Worm (Caenorhabditis elegans): Measurements from ENCODE around the gene acp-5.

acp-5 gene

DNA sequence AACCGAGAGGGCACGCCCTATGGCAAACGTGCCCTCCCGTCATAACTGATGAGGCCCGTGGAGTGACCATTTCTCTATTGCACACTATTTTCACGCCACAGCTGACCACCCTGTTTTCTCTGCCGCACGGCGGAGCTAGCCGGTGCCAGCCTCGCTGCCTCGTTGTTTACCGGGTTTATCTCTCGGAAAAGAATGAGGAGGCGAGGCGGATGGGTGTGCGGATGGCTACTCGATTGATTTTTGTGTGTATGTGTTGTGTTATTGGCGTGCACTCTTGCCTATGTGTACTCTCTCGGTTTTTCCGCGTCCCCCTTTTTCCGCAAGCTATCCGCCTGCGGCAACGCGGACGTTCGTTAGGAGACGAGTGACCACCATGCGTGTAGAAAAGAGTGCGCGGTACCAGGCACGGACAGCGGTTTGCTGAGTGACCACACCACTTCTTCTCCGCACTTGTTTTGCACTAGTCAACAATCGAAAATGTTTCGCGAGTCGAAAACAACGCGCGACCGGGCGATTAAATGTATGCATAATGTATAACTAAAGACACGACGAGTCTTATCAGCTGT lies 17.2 kb upstream of the acp-5 start (continued):
- peak; percentile 44 for TF ChIP-seq nhr-11 (tag; optimal IDR thresholded peaks at IDR 0.05)
- no peak for TF ChIP-seq daf-8 (GFP tag; IDR thresholded peaks at IDR 0.05)
- TF ChIP-seq dmd-9 (GFP tag; IDR thresholded peaks at IDR 0.05): no peak
- TF ChIP-seq hlh-30 (tag; optimal IDR thresholded peaks at IDR 0.05; ENCODE audit: insufficient read depth): peak; percentile 84
- no peak for TF ChIP-seq lir-3 (tag; optimal IDR thresholded peaks at IDR 0.05)
- TF ChIP-seq hif-1 (tag; optimal IDR thresholded peaks at IDR 0.05): peak in 1 of 2 experiments; percentile 79
- TF ChIP-seq vab-7 (GFP tag; IDR thresholded peaks at IDR 0.05): no peak
- no peak for TF ChIP-seq ceh-62 (tag; optimal IDR thresholded peaks at IDR 0.05)
- TF ChIP-seq ctbp-1 (GFP tag; IDR thresholded peaks at IDR 0.05): peak; percentile 67; the same call in 1 of the 2 replicates
- peak; percentile 30 for TF ChIP-seq nhr-28 (tag; optimal IDR thresholded peaks at IDR 0.05)
- TF ChIP-seq madf-9 (GFP tag; conservative IDR thresholded peaks at IDR 0.05): peak; percentile 65
- TF ChIP-seq ztf-11 (tag; optimal IDR thresholded peaks at IDR 0.05): no peak
- TF ChIP-seq egl-27 (tag; optimal IDR thresholded peaks at IDR 0.05): no peak
- TF ChIP-seq saeg-2 (GFP tag; IDR thresholded peaks at IDR 0.05): 0 out of 2 replicates have a peak, but pooled peaks have one; percentile 63
- TF ChIP-seq mxl-2 (GFP tag; conservative IDR thresholded peaks at IDR 0.05): 0 out of 2 replicates have a peak, but pooled peaks have one; percentile 9
- peak; percentile 55 for TF ChIP-seq fkh-10 (GFP tag; optimal IDR thresholded peaks at IDR 0.05)
- peak; percentile 63 for TF ChIP-seq mep-1 (tag; optimal IDR thresholded peaks at IDR 0.05)
- peak; percentile 64 to 93 for TF ChIP-seq mdl-1 (tag; optimal IDR thresholded peaks at IDR 0.05)
- TF ChIP-seq nhr-48 (tag; optimal IDR thresholded peaks at IDR 0.05): peak; percentile 86
- TF ChIP-seq mes-2 (tag; optimal IDR thresholded peaks at IDR 0.05; ENCODE audit: poor library complexity, severe bottlenecking): peak; percentile 14
- peak; percentile 43 to 98 for TF ChIP-seq daf-16 (GFP tag; optimal IDR thresholded peaks at IDR 0.05)
- TF ChIP-seq daf-16 (tag; optimal IDR thresholded peaks at IDR 0.05): peak; percentile 97
- peak; percentile 19 for TF ChIP-seq attf-4 (tag; optimal IDR thresholded peaks at IDR 0.05)
- TF ChIP-seq mxl-3 (GFP tag; optimal IDR thresholded peaks at IDR 0.05): peak; percentile 89
- no peak for TF ChIP-seq D1046.2 (GFP tag; IDR thresholded peaks at IDR 0.05)
- TF ChIP-seq php-3 (GFP tag; IDR thresholded peaks at IDR 0.05): 0 out of 2 replicates have a peak, but pooled peaks have one; percentile 39
- TF ChIP-seq lsy-2 (tag; optimal IDR thresholded peaks at IDR 0.05): peak; percentile 11 to 48
- no peak for TF ChIP-seq ceh-82 (tag; optimal IDR thresholded peaks at IDR 0.05)
- peak; percentile 57 for TF ChIP-seq ceh-28 (tag; optimal IDR thresholded peaks at IDR 0.05)
- no peak for TF ChIP-seq F26F4.8 (GFP tag; conservative IDR thresholded peaks at IDR 0.05)
- TF ChIP-seq aha-1 (tag): peak; percentile 94
- peak in 1 of 2 experiments; percentile 88 for TF ChIP-seq unc-62 (GFP tag; optimal IDR thresholded peaks at IDR 0.05 in 1 of 2)
- no peak for TF ChIP-seq unc-62 (tag; optimal IDR thresholded peaks at IDR 0.05)
- no peak for TF ChIP-seq jun-1 (tag; optimal IDR thresholded peaks at IDR 0.05)
- TF ChIP-seq dpl-1 (GFP tag; optimal IDR thresholded peaks at IDR 0.05): peak; percentile 46
- peak; percentile 27; the same call in 1 of the 2 replicates for TF ChIP-seq dmd-6 (GFP tag; IDR thresholded peaks at IDR 0.05)
- no peak for TF ChIP-seq Y105C5A.15 (GFP tag; IDR thresholded peaks at IDR 0.05)

- TF ChIP-seq aly-2 (tag; optimal IDR thresholded peaks at IDR 0.05): no peak
- peak; percentile 33 for TF ChIP-seq hlh-30 (tag; optimal IDR thresholded peaks at IDR 0.05; ENCODE audit: insufficient read depth)
- TF ChIP-seq daf-16 (GFP tag; optimal IDR thresholded peaks at IDR 0.05): no peak
- TF ChIP-seq daf-16 (tag; optimal IDR thresholded peaks at IDR 0.05): peak; percentile 83
- TF ChIP-seq nhr-28 (tag; optimal IDR thresholded peaks at IDR 0.05): peak; percentile 61
- TF ChIP-seq pha-4 (GFP tag; IDR thresholded peaks at IDR 0.05): 0 out of 2 replicates have a peak, but pooled peaks have one; percentile 30
- TF ChIP-seq pha-4 (tag; optimal IDR thresholded peaks at IDR 0.05): no peak
- no peak for TF ChIP-seq spr-1 (tag; optimal IDR thresholded peaks at IDR 0.05)
- TF ChIP-seq pqm-1 (tag; optimal IDR thresholded peaks at IDR 0.05): peak; percentile 92
- no peak for TF ChIP-seq madf-9 (GFP tag; conservative IDR thresholded peaks at IDR 0.05)
- no peak for TF ChIP-seq Y75B8A.6 (GFP tag; IDR thresholded peaks at IDR 0.05)
- peak; percentile 84 for TF ChIP-seq dmd-6 (GFP tag; IDR thresholded peaks at IDR 0.05)
- TF ChIP-seq jun-1 (tag; optimal IDR thresholded peaks at IDR 0.05): no peak
- peak; percentile 16 for TF ChIP-seq nhr-6 (tag; optimal IDR thresholded peaks at IDR 0.05)
- TF ChIP-seq cey-2 (tag; optimal IDR thresholded peaks at IDR 0.05; ENCODE audit: borderline replicate concordance, insufficient read depth): no peak
- TF ChIP-seq nhr-25 (tag; optimal IDR thresholded peaks at IDR 0.05; ENCODE audit: borderline replicate concordance, insufficient read depth): no peak
- no peak for TF ChIP-seq lin-29 (GFP tag; IDR thresholded peaks at IDR 0.05)
- no peak for TF ChIP-seq Y105C5A.15 (GFP tag; IDR thresholded peaks at IDR 0.05)
- peak; percentile 79 for TF ChIP-seq php-3 (GFP tag; IDR thresholded peaks at IDR 0.05)
- TF ChIP-seq nhr-48 (tag; optimal IDR thresholded peaks at IDR 0.05): peak; percentile 38
- TF ChIP-seq F26F4.8 (GFP tag; conservative IDR thresholded peaks at IDR 0.05): no peak
- no peak for TF ChIP-seq hmg-1.1 (GFP tag; IDR thresholded peaks at IDR 0.05)
- TF ChIP-seq mep-1 (tag; optimal IDR thresholded peaks at IDR 0.05): peak; percentile 23
- TF ChIP-seq nhr-111 (GFP tag; optimal IDR thresholded peaks at IDR 0.05): no peak
These were observed 16.2 kb upstream of the acp-5 start for ce11 chrX:5813030-5813429.

All from whole organism, L4 larva.